Fruit fly (Drosophila melanogaster) whole organism, pupa: ENCODE results near the gene MFS9.

Source experiments
- CG10348 ChIP-seq: fragments of 200-800 bp; sonication (Bioruptor generic); IDR thresholded peaks from 2 replicates; pipeline ENCODE4 v1.3.6; 2022; ENCODE audit warnings: missing biosample characterization, missing genetic modification characterization
- CG12605 ChIP-seq: fragments of 200-800 bp; sonication (Bioruptor generic); IDR thresholded peaks from 2 replicates; pipeline ENCODE4 v1.3.6; 2022; ENCODE audit warnings: missing biosample characterization, missing genetic modification characterization
- CG13204 ChIP-seq: fragments of 200-800 bp; sonication (Bioruptor generic); optimal IDR thresholded peaks from 2 replicates; lab custom pipeline; 2018; ENCODE audit warnings: missing biosample characterization, mild to moderate bottlenecking, missing genetic modification characterization, moderate library complexity
- CG14655 ChIP-seq: fragments of 200-800 bp; sonication (Bioruptor generic); optimal IDR thresholded peaks from 3 replicates; lab custom pipeline; 2017; ENCODE audit warnings: mild to moderate bottlenecking, missing biosample characterization, missing genetic modification reagents, missing genetic modification characterization
- CG15710 ChIP-seq: fragments of 200-800 bp; sonication (Bioruptor generic); optimal IDR thresholded peaks from 2 replicates; lab custom pipeline; 2018; ENCODE audit warnings: missing biosample characterization, mild to moderate bottlenecking, missing genetic modification characterization, moderate library complexity
- CG17806 ChIP-seq: fragments of 200-800 bp; sonication (Bioruptor generic); optimal IDR thresholded peaks from 2 replicates; lab custom pipeline; 2018; ENCODE audit warnings: missing biosample characterization, mild to moderate bottlenecking, missing genetic modification characterization, moderate library complexity
- CG32121 ChIP-seq: fragments of 200-800 bp; sonication (Bioruptor generic); IDR thresholded peaks from 2 replicates; pipeline ENCODE4 v1.3.6; 2022; ENCODE audit warnings: missing biosample characterization, missing genetic modification characterization
- CG34367 ChIP-seq: fragments of 200-800 bp; sonication (Bioruptor generic); optimal IDR thresholded peaks from 2 replicates; lab custom pipeline; 2018; ENCODE audit warnings: missing biosample characterization, mild to moderate bottlenecking, missing genetic modification characterization
- CG4496 ChIP-seq: fragments of 200-800 bp; sonication (Bioruptor generic); IDR thresholded peaks from 3 replicates; pipeline ENCODE4 v1.3.6; 2022; ENCODE audit warnings: missing biosample characterization, missing genetic modification characterization
- CG8159 ChIP-seq: fragments of 200-800 bp; sonication (Bioruptor generic); optimal IDR thresholded peaks from 3 replicates; lab custom pipeline; 2018; ENCODE audit warnings: missing biosample characterization, mild to moderate bottlenecking, missing genetic modification characterization, moderate library complexity
- CG8301 ChIP-seq: fragments of 200-800 bp; sonication (Bioruptor generic); optimal IDR thresholded peaks from 2 replicates; lab custom pipeline; 2018; ENCODE audit warnings: missing biosample characterization, mild to moderate bottlenecking, missing genetic modification characterization
- CG9948 ChIP-seq: fragments of 200-800 bp; sonication (Bioruptor generic); optimal IDR thresholded peaks from 2 replicates; lab custom pipeline; 2018; ENCODE audit warnings: missing biosample characterization, mild to moderate bottlenecking, missing genetic modification characterization, moderate library complexity
- D1 ChIP-seq: fragments of 200-800 bp; sonication (Bioruptor generic); optimal IDR thresholded peaks from 2 replicates; lab custom pipeline; 2018; ENCODE audit warnings: missing biosample characterization, mild to moderate bottlenecking, missing genetic modification characterization, moderate library complexity
- EcR ChIP-seq: fragments of 200-800 bp; sonication (Bioruptor generic); optimal IDR thresholded peaks from 3 replicates; lab custom pipeline; 2019; ENCODE audit warnings: missing biosample characterization, missing genetic modification characterization, mild to moderate bottlenecking, moderate library complexity, missing genetic modification reagents
- Ets98B ChIP-seq: fragments of 200-800 bp; sonication (Bioruptor generic); IDR thresholded peaks from 2 replicates; pipeline ENCODE4 v1.3.6; 2022; ENCODE audit warnings: missing biosample characterization, missing genetic modification characterization
- Pif1A ChIP-seq: fragments of 200-800 bp; sonication (Bioruptor generic); optimal IDR thresholded peaks from 3 replicates; lab custom pipeline; 2016; ENCODE audit warnings: missing biosample characterization, missing genetic modification characterization
- Pif1B ChIP-seq: fragments of 200-800 bp; sonication (Bioruptor generic); optimal IDR thresholded peaks from 3 replicates; lab custom pipeline; 2016; ENCODE audit warnings: missing biosample characterization, missing genetic modification characterization
- Snoo ChIP-seq: fragments of 200-800 bp; sonication (Bioruptor generic); optimal IDR thresholded peaks from 3 replicates; lab custom pipeline; 2017; ENCODE audit warnings: missing biosample characterization, mild to moderate bottlenecking, missing genetic modification characterization, inconsistent platforms
- fd96Ca ChIP-seq: fragments of 200-800 bp; sonication (Bioruptor generic); IDR thresholded peaks from 3 replicates; pipeline ENCODE4 v1.3.6; 2022; ENCODE audit warnings: missing biosample characterization, missing genetic modification characterization
- gl ChIP-seq: fragments of 200-800 bp; sonication (Bioruptor generic); optimal IDR thresholded peaks from 2 replicates; lab custom pipeline; 2018; ENCODE audit warnings: missing biosample characterization, mild to moderate bottlenecking, missing genetic modification characterization
- rn ChIP-seq: fragments of 200-800 bp; sonication (Bioruptor generic); IDR thresholded peaks from 2 replicates; pipeline ENCODE4 v1.3.6; 2022; ENCODE audit warnings: missing biosample characterization, missing genetic modification characterization

The MFS9 gene

dm6 chr3R:20512368-20512767 lies at the start of gene MFS9:
MFS9 (minus strand) TSS chr3R:20512468.
- TF ChIP-seq CG8301 (tag; lab: Kevin White, UChicago) (no peak), CG17806 (no peak), CG9948 (tag; lab: Kevin White, UChicago) (no peak)

- TF ChIP-seq CG32121 (GFP tag; lab: Robert Waterston, UW) = no peak
- TF ChIP-seq Ets98B (GFP tag; lab: Robert Waterston, UW) = peak; percentile 32; the same call in 1 of the 2 replicates
- peak; percentile 33 for TF ChIP-seq EcR (GFP tag; lab: Kevin White, UChicago)
- no peak for TF ChIP-seq D1 (tag; lab: Kevin White, UChicago)
- peak; percentile 11 for TF ChIP-seq CG14655 (GFP tag; lab: Kevin White, UChicago)
These were observed 48.5 kb upstream of the MFS9 start, which contains the start of gene CG5191 for dm6 chr3R:20560668-20561226. CG5191 (plus strand) TSS chr3R:20560865.

- TF ChIP-seq CG4496 (GFP tag; lab: Robert Waterston, UW) (no peak), Pif1B (GFP tag; lab: Kevin White, UChicago) (peak; percentile 6), CG8159 (tag; lab: Kevin White, UChicago) (peak; percentile 3), D1 (tag; lab: Kevin White, UChicago) (no peak), rn (GFP tag; lab: Robert Waterston, UW) (no peak), CG13204 (no peak), CG32121 (GFP tag; lab: Robert Waterston, UW) (peak; percentile 19; the same call in 1 of the 2 replicates), CG15710 (tag; lab: Kevin White, UChicago) (no peak), CG17806 (peak; percentile 1), CG12605 (no peak), Ets98B (GFP tag; lab: Robert Waterston, UW) (no peak), CG14655 (GFP tag; lab: Kevin White, UChicago) (peak; percentile 46), EcR (GFP tag; lab: Kevin White, UChicago) (no peak), Snoo (tag; lab: Kevin White, UChicago) (peak; percentile 7), CG10348 (GFP tag; lab: Robert Waterston, UW) (no peak), CG9948 (tag; lab: Kevin White, UChicago) (no peak), Pif1A (GFP tag; lab: Kevin White, UChicago) (no peak), CG8301 (tag; lab: Kevin White, UChicago) (peak; percentile 3), CG34367 (tag; lab: Kevin White, UChicago) (no peak), gl (tag; lab: Kevin White, UChicago) (peak; percentile 46), fd96Ca (GFP tag; lab: Robert Waterston, UW) (peak; percentile 52; the same call in 2 of the 3 replicates)
These were observed 47.9 kb upstream of the MFS9 start, which contains the start of gene CG15922 for dm6 chr3R:20560019-20560667. CG15922 (minus strand) TSS chr3R:20560280.

- no peak for TF ChIP-seq CG14655 (GFP tag; lab: Kevin White, UChicago)
These were observed 45.8 kb upstream of the MFS9 start for dm6 chr3R:20558106-20558489.

- peak; percentile 52 for TF ChIP-seq CG15710 (tag; lab: Kevin White, UChicago)
- TF ChIP-seq CG9948 (tag; lab: Kevin White, UChicago) = no peak
- TF ChIP-seq CG8159 (tag; lab: Kevin White, UChicago) = peak; percentile 47
- peak; percentile 67 for TF ChIP-seq CG32121 (GFP tag; lab: Robert Waterston, UW)
- TF ChIP-seq CG8301 (tag; lab: Kevin White, UChicago) = peak; percentile 48
- TF ChIP-seq D1 (tag; lab: Kevin White, UChicago) = no peak
- peak; percentile 84 for TF ChIP-seq CG4496 (GFP tag; lab: Robert Waterston, UW)
- peak; percentile 63 for TF ChIP-seq CG14655 (GFP tag; lab: Kevin White, UChicago)
- peak; percentile 18 for TF ChIP-seq EcR (GFP tag; lab: Kevin White, UChicago)
- no peak for TF ChIP-seq CG13204
- peak; percentile 31 for TF ChIP-seq Pif1B (GFP tag; lab: Kevin White, UChicago)
- TF ChIP-seq rn (GFP tag; lab: Robert Waterston, UW) = peak; percentile 33; the same call in 1 of the 2 replicates
- peak; percentile 47; the same call in 1 of the 2 replicates for TF ChIP-seq CG12605
- TF ChIP-seq CG10348 (GFP tag; lab: Robert Waterston, UW) = no peak
- no peak for TF ChIP-seq Pif1A (GFP tag; lab: Kevin White, UChicago)
- TF ChIP-seq fd96Ca (GFP tag; lab: Robert Waterston, UW) = peak; percentile 71
- TF ChIP-seq gl (tag; lab: Kevin White, UChicago) = peak; percentile 14
- TF ChIP-seq Snoo (tag; lab: Kevin White, UChicago) = peak; percentile 53
- peak; percentile 19 for TF ChIP-seq CG17806
- TF ChIP-seq CG34367 (tag; lab: Kevin White, UChicago) = peak; percentile 10
- TF ChIP-seq Ets98B (GFP tag; lab: Robert Waterston, UW) = peak; percentile 41
- TF ChIP-seq, all 21 proteins: peak for 16
These were observed 45.3 kb upstream of the MFS9 start, which contains the start of the genes DPCoAC and CG5180 for dm6 chr3R:20557415-20558105. DPCoAC (minus strand) TSS chr3R:20557667. CG5180 (plus strand) TSS chr3R:20557930.
